Worm (Caenorhabditis elegans) whole organism, L2 larva: ENCODE results near the gene spp-30.

Experiments
- Y55F3AM.14 ChIP-seq: fragments of 200-800 bp; sonication (Bioruptor generic); optimal IDR thresholded peaks from 2 replicates; lab custom pipeline; 2018; ENCODE audit warnings: mild to moderate bottlenecking, missing genetic modification characterization, missing compliant biosample characterization
- ama-1 ChIP-seq: fragments of 150-350 bp; optimal IDR thresholded peaks from 2 replicates; lab custom pipeline; 2018; ENCODE audit warnings: inconsistent platforms
- ceh-16 ChIP-seq: fragments of 150-350 bp; optimal IDR thresholded peaks from 2 replicates; lab custom pipeline; 2014; ENCODE audit warnings: missing biosample characterization, missing genetic modification characterization
- fos-1 ChIP-seq: fragments of 150-350 bp; optimal IDR thresholded peaks from 2 replicates; lab custom pipeline; 2014; ENCODE audit warnings: missing biosample characterization, missing genetic modification characterization
- nhr-12 ChIP-seq: fragments of 150-350 bp; optimal IDR thresholded peaks from 2 replicates; lab custom pipeline; 2014; ENCODE audit warnings: missing biosample characterization, missing genetic modification characterization
- skn-1 ChIP-seq: sonication (generic microtip); optimal IDR thresholded peaks from 2 replicates; lab custom pipeline; 2017; ENCODE audit warnings: missing biosample characterization, missing genetic modification characterization
- unc-39 ChIP-seq: fragments of 150-350 bp; optimal IDR thresholded peaks from 2 replicates; lab custom pipeline; 2014; ENCODE audit warnings: missing biosample characterization, missing genetic modification characterization
- ztf-11 ChIP-seq: sonication (generic microtip); optimal IDR thresholded peaks from 2 replicates; lab custom pipeline; 2017; ENCODE audit warnings: missing biosample characterization, missing genetic modification characterization

- no peak for TF ChIP-seq fos-1 (tag; lab: Kevin White, UChicago)
- TF ChIP-seq unc-39: no peak
- TF ChIP-seq ztf-11 (tag; lab: Kevin White, UChicago): no peak
- no peak for TF ChIP-seq Y55F3AM.14 (GFP tag; lab: Kevin White, UChicago)
- TF ChIP-seq ama-1 (lab: Kevin White, UChicago): no peak
- no peak for TF ChIP-seq skn-1 (tag; lab: Kevin White, UChicago)
- TF ChIP-seq nhr-12: no peak
- no peak for TF ChIP-seq ceh-16 (tag; lab: Kevin White, UChicago)
Measured at ce11 chrX:11623442-11623841, 5.0 kb downstream of the spp-30 start.
